Fruit fly (Drosophila melanogaster): ENCODE results near the gene Sgs3.

Gene Sgs3

dm6 chr3L:11554338-11554737 is 42.3 kb downstream of the Sgs3 start (continued):
- peak; percentile 91 for TF ChIP-seq sim (GFP tag; IDR thresholded peaks at IDR 0.05)
- peak; percentile 61 for TF ChIP-seq CG3838 (GFP tag; optimal IDR thresholded peaks at IDR 0.05)
- peak; percentile 80 for TF ChIP-seq CG30431 (GFP tag; optimal IDR thresholded peaks at IDR 0.05)
- TF ChIP-seq CG3407 (GFP tag; optimal IDR thresholded peaks at IDR 0.05), result peak; percentile 85
- no peak for TF ChIP-seq fru (optimal IDR thresholded peaks at IDR 0.05)
- no peak for TF ChIP-seq B-H2 (GFP tag; optimal IDR thresholded peaks at IDR 0.05)
- 0 out of 3 replicates have a peak, but pooled peaks have one; percentile 7 for TF ChIP-seq C15 (GFP tag; IDR thresholded peaks at IDR 0.05)
- TF ChIP-seq ind (GFP tag; optimal IDR thresholded peaks at IDR 0.05), result peak; percentile 66
- peak; percentile 81 for TF ChIP-seq CG17568 (GFP tag; optimal IDR thresholded peaks at IDR 0.05)
- peak; percentile 87 for TF ChIP-seq gcm (GFP tag; optimal IDR thresholded peaks at IDR 0.05)
- peak; percentile 82 for TF ChIP-seq CG10209 (GFP tag; optimal IDR thresholded peaks at IDR 0.05)
- 0 out of 2 replicates have a peak, but pooled peaks have one; percentile 17 for TF ChIP-seq CG10321 (GFP tag; IDR thresholded peaks at IDR 0.05)
- TF ChIP-seq da (GFP tag; optimal IDR thresholded peaks at IDR 0.05), result peak; percentile 58
- no peak for TF ChIP-seq schlank (tag; optimal IDR thresholded peaks at IDR 0.05)
- peak; percentile 63; the same call in 1 of the 2 replicates for TF ChIP-seq aop (GFP tag; IDR thresholded peaks at IDR 0.05)
- peak; percentile 94 for TF ChIP-seq zfh1 (GFP tag; IDR thresholded peaks at IDR 0.05)
- TF ChIP-seq Hey (tag; optimal IDR thresholded peaks at IDR 0.05), result no peak
- TF ChIP-seq CG9437 (GFP tag; optimal IDR thresholded peaks at IDR 0.05), result peak; percentile 59
- TF ChIP-seq CG4328 (GFP tag; optimal IDR thresholded peaks at IDR 0.05), result no peak
- TF ChIP-seq mam (GFP tag; optimal IDR thresholded peaks at IDR 0.05), result peak; percentile 20
- TF ChIP-seq pzg (GFP tag; optimal IDR thresholded peaks at IDR 0.05), result no peak
- no peak for TF ChIP-seq bigmax (GFP tag; optimal IDR thresholded peaks at IDR 0.05)
- peak; percentile 36 for TF ChIP-seq CG3163 (GFP tag; optimal IDR thresholded peaks at IDR 0.05)
- peak; percentile 71 for TF ChIP-seq CG12219 (GFP tag; optimal IDR thresholded peaks at IDR 0.05)
- TF ChIP-seq CG2129 (GFP tag; IDR thresholded peaks at IDR 0.05; ENCODE audit: partially characterized antibody), result no peak
- TF ChIP-seq CG3281 (GFP tag; optimal IDR thresholded peaks at IDR 0.05), result peak; percentile 50
- peak; percentile 96 for TF ChIP-seq ara (GFP tag; IDR thresholded peaks at IDR 0.05)
- no peak for TF ChIP-seq hbn (GFP tag; IDR thresholded peaks at IDR 0.05; ENCODE audit: partially characterized antibody)
- TF ChIP-seq crol (GFP tag; IDR thresholded peaks at IDR 0.05), result no peak
- TF ChIP-seq CG2875 (GFP tag; optimal IDR thresholded peaks at IDR 0.05), result peak; percentile 78
- TF ChIP-seq CG3726 (GFP tag; IDR thresholded peaks at IDR 0.05), result 0 out of 3 replicates have a peak, but pooled peaks have one; percentile 49
- TF ChIP-seq CG1832 (GFP tag; optimal IDR thresholded peaks at IDR 0.05), result no peak
- TF ChIP-seq CG32772 (GFP tag; IDR thresholded peaks at IDR 0.05), result peak; percentile 73
- peak; percentile 67; the same call in 2 of the 3 replicates for TF ChIP-seq CG7357 (GFP tag; IDR thresholded peaks at IDR 0.05)
- TF ChIP-seq CG34224 (GFP tag; IDR thresholded peaks at IDR 0.05; ENCODE audit: partially characterized antibody), result no peak
- peak; percentile 79 for TF ChIP-seq row (GFP tag; IDR thresholded peaks at IDR 0.05)
- peak; percentile 67 for TF ChIP-seq CG4707 (GFP tag; optimal IDR thresholded peaks at IDR 0.05)

dm6 chr3L:11554796-11555195 is 42.8 kb downstream of the Sgs3 start:
- no peak for TF ChIP-seq CG17912 (GFP tag; optimal IDR thresholded peaks at IDR 0.05)
- no peak for TF ChIP-seq CG6813 (GFP tag; optimal IDR thresholded peaks at IDR 0.05)
- no peak for TF ChIP-seq E2f1 (GFP tag; IDR thresholded peaks at IDR 0.05)
- no peak for TF ChIP-seq CG12942 (GFP tag; optimal IDR thresholded peaks at IDR 0.05)
- no peak for TF ChIP-seq Drgx (GFP tag; IDR thresholded peaks at IDR 0.05)
- no peak for TF ChIP-seq nau (GFP tag; optimal IDR thresholded peaks at IDR 0.05)
- TF ChIP-seq Ets65A (GFP tag), result no peak
- peak; percentile 20 for TF ChIP-seq pros (GFP tag; optimal IDR thresholded peaks at IDR 0.05)
- TF ChIP-seq Adf1 (GFP tag; IDR thresholded peaks at IDR 0.05), result no peak
- no peak for TF ChIP-seq CG32772 (GFP tag; IDR thresholded peaks at IDR 0.05)
- TF ChIP-seq CG8290 (GFP tag; optimal IDR thresholded peaks at IDR 0.05), result no peak
- TF ChIP-seq CG8290 (tag; optimal IDR thresholded peaks at IDR 0.05), result peak in 1 of 2 experiments; percentile 15
- no peak for TF ChIP-seq Dbx (GFP tag; IDR thresholded peaks at IDR 0.05)
- peak; percentile 66 for TF ChIP-seq cg (GFP tag; optimal IDR thresholded peaks at IDR 0.05)
- TF ChIP-seq CG1602 (GFP tag; optimal IDR thresholded peaks at IDR 0.05), result no peak
- TF ChIP-seq CG8388 (GFP tag; optimal IDR thresholded peaks at IDR 0.05), result peak; percentile 76
- TF ChIP-seq CG17568 (GFP tag; optimal IDR thresholded peaks at IDR 0.05), result no peak
- no peak for TF ChIP-seq mam (GFP tag; optimal IDR thresholded peaks at IDR 0.05)
- 0 out of 4 replicates have a peak, but pooled peaks have one; percentile 35 for TF ChIP-seq Dll (GFP tag; IDR thresholded peaks at IDR 0.05; ENCODE audit: partially characterized antibody)
- no peak for TF ChIP-seq sim (GFP tag; IDR thresholded peaks at IDR 0.05)

Measured in whole organism, embryonic.